Worm (Caenorhabditis elegans): ENCODE measurements around the gene F21H7.2.

Gene F21H7.2

ce11 chrV:16198016-16198415, 31.8 kb downstream of the F21H7.2 start, which contains the start of gene F11A5.5:
TSS of gene F11A5.5 (plus strand) at chrV:16198316.
- TF ChIP-seq eor-1 (tag; optimal IDR thresholded peaks at IDR 0.05) (no peak), daf-12 (tag; optimal IDR thresholded peaks at IDR 0.05) (no peak), lin-39 (tag; optimal IDR thresholded peaks at IDR 0.05) (no peak), pqm-1 (tag; optimal IDR thresholded peaks at IDR 0.05) (no peak), ztf-4 (tag; optimal IDR thresholded peaks at IDR 0.05) (no peak), ceh-16 (tag; optimal IDR thresholded peaks at IDR 0.05) (no peak), lin-15B (tag; optimal IDR thresholded peaks at IDR 0.05) (no peak)

ce11 chrV:16195379-16195778, 34.4 kb downstream of the F21H7.2 start, which contains the start of gene rabr-3:
TSS of gene rabr-3 (plus strand) at chrV:16195679.
- TF ChIP-seq R02D3.7 (tag; optimal IDR thresholded peaks at IDR 0.05), result no peak
- no peak for TF ChIP-seq ztf-4 (tag; optimal IDR thresholded peaks at IDR 0.05)
- TF ChIP-seq ceh-9 (tag; optimal IDR thresholded peaks at IDR 0.05), result no peak
- TF ChIP-seq mdl-1 (tag; optimal IDR thresholded peaks at IDR 0.05), result no peak
- no peak for TF ChIP-seq lin-39 (tag; optimal IDR thresholded peaks at IDR 0.05)
- no peak for TF ChIP-seq unc-62 (GFP tag; optimal IDR thresholded peaks at IDR 0.05)
- no peak for TF ChIP-seq elt-1 (tag; optimal IDR thresholded peaks at IDR 0.05)
- no peak for TF ChIP-seq elt-2 (tag; optimal IDR thresholded peaks at IDR 0.05)
- no peak for TF ChIP-seq nhr-12 (tag; optimal IDR thresholded peaks at IDR 0.05)
- TF ChIP-seq mml-1 (tag; optimal IDR thresholded peaks at IDR 0.05), result no peak
- no peak for TF ChIP-seq ceh-82 (tag; optimal IDR thresholded peaks at IDR 0.05)
- TF ChIP-seq ceh-16 (tag; optimal IDR thresholded peaks at IDR 0.05), result no peak
- TF ChIP-seq fkh-10 (GFP tag; optimal IDR thresholded peaks at IDR 0.05), result no peak
- TF ChIP-seq lsy-12 (tag; optimal IDR thresholded peaks at IDR 0.05), result no peak
- no peak for TF ChIP-seq nhr-237 (tag; optimal IDR thresholded peaks at IDR 0.05)
- TF ChIP-seq snpc-4 (tag; optimal IDR thresholded peaks at IDR 0.05), result no peak
- no peak for TF ChIP-seq aly-2 (tag; optimal IDR thresholded peaks at IDR 0.05)
- no peak for TF ChIP-seq zag-1 (tag; optimal IDR thresholded peaks at IDR 0.05)
- no peak for TF ChIP-seq nhr-77 (tag; optimal IDR thresholded peaks at IDR 0.05)
- no peak for TF ChIP-seq jun-1 (tag; optimal IDR thresholded peaks at IDR 0.05)

ce11 chrV:16194639-16195038, 35.2 kb downstream of the F21H7.2 start, which contains the start of gene rabr-4:
TSS of gene rabr-4 (plus strand) at chrV:16194939.
- no peak for TF ChIP-seq nhr-28 (tag; optimal IDR thresholded peaks at IDR 0.05)
- no peak for TF ChIP-seq eor-1 (tag; optimal IDR thresholded peaks at IDR 0.05)
- no peak for TF ChIP-seq nhr-25 (tag; optimal IDR thresholded peaks at IDR 0.05)
- no peak for TF ChIP-seq lsy-12 (tag; optimal IDR thresholded peaks at IDR 0.05)
- no peak for TF ChIP-seq sea-2 (GFP tag; optimal IDR thresholded peaks at IDR 0.05)
- no peak for TF ChIP-seq elt-3 (tag; optimal IDR thresholded peaks at IDR 0.05)
- no peak for TF ChIP-seq snpc-4 (tag; optimal IDR thresholded peaks at IDR 0.05)
- TF ChIP-seq fkh-2 (tag; optimal IDR thresholded peaks at IDR 0.05), result no peak
- TF ChIP-seq ama-1 (optimal IDR thresholded peaks at IDR 0.05), result no peak
- no peak for TF ChIP-seq daf-12 (tag; optimal IDR thresholded peaks at IDR 0.05)
- no peak for TF ChIP-seq nhr-43 (tag; optimal IDR thresholded peaks at IDR 0.05; ENCODE audit: poor library complexity, severe bottlenecking)
- no peak for TF ChIP-seq pqm-1 (tag; optimal IDR thresholded peaks at IDR 0.05)
- TF ChIP-seq hmg-11 (tag; optimal IDR thresholded peaks at IDR 0.05), result no peak

ce11 chrV:16192114-16192513, 37.7 kb downstream of the F21H7.2 start, which contains the start of gene srh-279:
TSS of gene srh-279 (plus strand) at chrV:16192414.
- no peak for TF ChIP-seq pha-4 (tag; optimal IDR thresholded peaks at IDR 0.05)
- TF ChIP-seq egl-27 (tag; optimal IDR thresholded peaks at IDR 0.05), result no peak
- no peak for TF ChIP-seq elt-2 (tag; optimal IDR thresholded peaks at IDR 0.05)
- no peak for TF ChIP-seq nhr-23 (tag; optimal IDR thresholded peaks at IDR 0.05)
- no peak for TF ChIP-seq nhr-237 (tag; optimal IDR thresholded peaks at IDR 0.05)
- TF ChIP-seq ztf-11 (tag; optimal IDR thresholded peaks at IDR 0.05), result no peak
- TF ChIP-seq elt-3 (tag; optimal IDR thresholded peaks at IDR 0.05), result no peak
- TF ChIP-seq ceh-28 (tag; optimal IDR thresholded peaks at IDR 0.05), result no peak
- TF ChIP-seq ceh-82 (tag; optimal IDR thresholded peaks at IDR 0.05), result no peak
- no peak for TF ChIP-seq nfya-1 (tag; optimal IDR thresholded peaks at IDR 0.05; ENCODE audit: insufficient read depth)
- no peak for TF ChIP-seq unc-62 (GFP tag; optimal IDR thresholded peaks at IDR 0.05)
- no peak for TF ChIP-seq unc-39 (tag; optimal IDR thresholded peaks at IDR 0.05)
- TF ChIP-seq nhr-76 (tag; optimal IDR thresholded peaks at IDR 0.05), result no peak
